Fruit fly (Drosophila melanogaster) whole organism, prepupa: ENCODE data around the gene Acat2.
A peak's percentile ranks its signal among the peaks of the same experiment; 100 is the strongest.

Experiments
- Blimp-1 ChIP-seq: fragments of 200-800 bp; sonication (Bioruptor generic); optimal IDR thresholded peaks from 3 replicates; lab custom pipeline; 2017; ENCODE audit warnings: missing biosample characterization, missing genetic modification characterization, mild to moderate bottlenecking, moderate library complexity, missing genetic modification reagents
- CG10631 ChIP-seq: fragments of 200-800 bp; sonication (Bioruptor generic); optimal IDR thresholded peaks from 2 replicates; lab custom pipeline; 2016; ENCODE audit warnings: missing biosample characterization, missing genetic modification characterization
- CG11762 ChIP-seq: fragments of 200-800 bp; sonication (Bioruptor generic); optimal IDR thresholded peaks from 3 replicates; lab custom pipeline; 2016; ENCODE audit warnings: missing biosample characterization, missing genetic modification characterization; ENCODE audit not compliant: insufficient read depth
- CG11902 ChIP-seq: fragments of 200-800 bp; sonication (Bioruptor generic); optimal IDR thresholded peaks from 3 replicates; lab custom pipeline; 2016; ENCODE audit warnings: missing biosample characterization, missing genetic modification characterization
- CG15336 ChIP-seq: fragments of 200-800 bp; sonication (Bioruptor generic); IDR thresholded peaks from 2 replicates; pipeline ENCODE4 v1.3.6; 2022; ENCODE audit warnings: missing biosample characterization, missing genetic modification characterization
- CG1621 ChIP-seq: fragments of 200-800 bp; sonication (Bioruptor generic); optimal IDR thresholded peaks from 3 replicates; lab custom pipeline; 2018; ENCODE audit warnings: missing biosample characterization, mild to moderate bottlenecking, missing genetic modification characterization
- CG16779 ChIP-seq: fragments of 200-800 bp; sonication (Bioruptor generic); optimal IDR thresholded peaks from 3 replicates; lab custom pipeline; 2017; ENCODE audit warnings: missing biosample characterization, mild to moderate bottlenecking, missing genetic modification characterization
- CG31627 ChIP-seq: fragments of 200-800 bp; sonication (Bioruptor generic); optimal IDR thresholded peaks from 3 replicates; lab custom pipeline; 2016; ENCODE audit warnings: missing biosample characterization, missing genetic modification characterization
- CG32006 ChIP-seq: fragments of 200-800 bp; sonication (Bioruptor generic); optimal IDR thresholded peaks from 3 replicates; lab custom pipeline; 2017; ENCODE audit warnings: missing biosample characterization, mild to moderate bottlenecking, missing genetic modification characterization
- CG34406 ChIP-seq: fragments of 200-800 bp; sonication (Bioruptor generic); optimal IDR thresholded peaks from 3 replicates; lab custom pipeline; 2016; ENCODE audit warnings: missing biosample characterization, missing genetic modification characterization
- CG6163 ChIP-seq: fragments of 200-800 bp; sonication (Bioruptor generic); IDR thresholded peaks from 3 replicates; pipeline ENCODE4 v1.3.6; 2022; ENCODE audit warnings: missing biosample characterization, missing genetic modification characterization
- CG6808 ChIP-seq: fragments of 200-800 bp; sonication (Bioruptor generic); optimal IDR thresholded peaks from 3 replicates; lab custom pipeline; 2017; ENCODE audit warnings: missing biosample characterization, missing genetic modification characterization, mild to moderate bottlenecking, moderate library complexity, missing genetic modification reagents
- CG6854 ChIP-seq: fragments of 200-800 bp; sonication (Bioruptor generic); optimal IDR thresholded peaks from 2 replicates; lab custom pipeline; 2017; ENCODE audit warnings: missing biosample characterization, mild to moderate bottlenecking, missing genetic modification characterization
- CG7368 ChIP-seq: fragments of 200-800 bp; sonication (Bioruptor generic); optimal IDR thresholded peaks from 3 replicates; lab custom pipeline; 2016; ENCODE audit warnings: missing biosample characterization, missing genetic modification characterization
- CG8119 ChIP-seq: fragments of 200-800 bp; sonication (Bioruptor generic); IDR thresholded peaks from 3 replicates; pipeline ENCODE4 v1.3.6; 2022; ENCODE audit warnings: missing biosample characterization, missing genetic modification characterization
- CG9139 ChIP-seq: fragments of 200-800 bp; sonication (Bioruptor generic); optimal IDR thresholded peaks from 3 replicates; lab custom pipeline; 2017; ENCODE audit warnings: missing biosample characterization, mild to moderate bottlenecking, missing genetic modification characterization
- Eip75B ChIP-seq: fragments of 200-800 bp; sonication (Bioruptor generic); optimal IDR thresholded peaks from 3 replicates; lab custom pipeline; 2016; ENCODE audit warnings: missing biosample characterization, missing genetic modification characterization
- Eip78C ChIP-seq: fragments of 200-800 bp; sonication (Bioruptor generic); peaks from one replicate; lab custom pipeline; 2016; ENCODE audit warnings: missing biosample characterization, missing genetic modification characterization
- Eip93F ChIP-seq: fragments of 200-800 bp; sonication (Bioruptor generic); optimal IDR thresholded peaks from 2 replicates; lab custom pipeline; 2016; ENCODE audit warnings: missing biosample characterization, mild to moderate bottlenecking, missing genetic modification characterization
- Ets96B ChIP-seq: fragments of 200-800 bp; optimal IDR thresholded peaks from 2 replicates; lab custom pipeline; 2019; ENCODE audit warnings: missing biosample characterization, mild to moderate bottlenecking, missing genetic modification characterization, moderate library complexity
- Hr4 ChIP-seq: fragments of 200-800 bp; sonication (Bioruptor generic); optimal IDR thresholded peaks from 3 replicates; lab custom pipeline; 2016; ENCODE audit warnings: missing biosample characterization, missing genetic modification characterization
- Lpt ChIP-seq: fragments of 200-800 bp; sonication (Bioruptor generic); optimal IDR thresholded peaks from 3 replicates; lab custom pipeline; 2016; ENCODE audit warnings: missing biosample characterization, missing genetic modification characterization
- OdsH ChIP-seq: fragments of 200-800 bp; sonication (Bioruptor generic); optimal IDR thresholded peaks from 3 replicates; lab custom pipeline; 2016; ENCODE audit warnings: missing biosample characterization, missing genetic modification characterization
- Smox ChIP-seq: fragments of 200-800 bp; sonication (Bioruptor generic); optimal IDR thresholded peaks from 3 replicates; lab custom pipeline; 2016; ENCODE audit warnings: missing biosample characterization, missing genetic modification characterization
- Sox102F ChIP-seq: fragments of 200-800 bp; sonication (Bioruptor generic); optimal IDR thresholded peaks from 2 replicates; lab custom pipeline; 2016; ENCODE audit warnings: missing biosample characterization, mild to moderate bottlenecking, missing genetic modification characterization
- Sox14 ChIP-seq: fragments of 200-800 bp; sonication (Bioruptor generic); optimal IDR thresholded peaks from 3 replicates; lab custom pipeline; 2016; ENCODE audit warnings: missing biosample characterization, missing genetic modification characterization
- achi ChIP-seq: fragments of 200-800 bp; sonication (Bioruptor generic); optimal IDR thresholded peaks from 3 replicates; lab custom pipeline; 2016; ENCODE audit warnings: missing biosample characterization, missing genetic modification characterization
- cyc ChIP-seq: fragments of 200-800 bp; sonication (Bioruptor generic); optimal IDR thresholded peaks from 3 replicates; lab custom pipeline; 2016; ENCODE audit warnings: missing biosample characterization, missing genetic modification characterization
- dsx ChIP-seq: fragments of 200-800 bp; optimal IDR thresholded peaks from 3 replicates; lab custom pipeline; 2019; ENCODE audit warnings: missing biosample characterization, mild to moderate bottlenecking, missing genetic modification characterization, moderate library complexity; ENCODE audit not compliant: poor library complexity, severe bottlenecking
- eg ChIP-seq: fragments of 200-800 bp; sonication (Bioruptor generic); IDR thresholded peaks from 3 replicates; pipeline ENCODE4 v1.3.6; 2022; ENCODE audit warnings: missing biosample characterization, missing genetic modification characterization
- esn ChIP-seq: fragments of 200-800 bp; sonication (Bioruptor generic); optimal IDR thresholded peaks from 2 replicates; lab custom pipeline; 2016; ENCODE audit warnings: missing biosample characterization, mild to moderate bottlenecking, missing genetic modification characterization, moderate library complexity
- fd59A ChIP-seq: fragments of 200-800 bp; sonication (Bioruptor generic); optimal IDR thresholded peaks from 2 replicates; lab custom pipeline; 2017; ENCODE audit warnings: missing biosample characterization, mild to moderate bottlenecking, missing genetic modification characterization, missing genetic modification reagents
- fd85E ChIP-seq: fragments of 200-800 bp; sonication (Bioruptor generic); optimal IDR thresholded peaks from 3 replicates; lab custom pipeline; 2016; ENCODE audit warnings: missing biosample characterization, missing genetic modification characterization
- lz ChIP-seq: fragments of 200-800 bp; sonication (Bioruptor generic); optimal IDR thresholded peaks from 3 replicates; lab custom pipeline; 2016; ENCODE audit warnings: missing biosample characterization, missing genetic modification characterization
- net ChIP-seq: fragments of 200-800 bp; sonication (Bioruptor generic); optimal IDR thresholded peaks from 3 replicates; lab custom pipeline; 2016; ENCODE audit warnings: missing biosample characterization, missing genetic modification characterization
- pdm3 ChIP-seq: fragments of 200-800 bp; sonication (Bioruptor generic); optimal IDR thresholded peaks from 3 replicates; lab custom pipeline; 2016; ENCODE audit warnings: missing biosample characterization, missing genetic modification characterization
- salr ChIP-seq, 2 experiments: fragments of 200-800 bp; sonication (Bioruptor generic); optimal IDR thresholded peaks; 3 replicates each; lab custom pipeline; 2016 to 2018; ENCODE audit warnings: missing biosample characterization in 2 of 2, missing genetic modification characterization in 2 of 2, mild to moderate bottlenecking in 1 of 2
- spab ChIP-seq: fragments of 200-800 bp; sonication (Bioruptor generic); optimal IDR thresholded peaks from 2 replicates; lab custom pipeline; 2017; ENCODE audit warnings: missing biosample characterization, mild to moderate bottlenecking, missing genetic modification characterization, missing genetic modification reagents
- ss ChIP-seq, 2 experiments: fragments of 200-800 bp; sonication (Bioruptor generic); optimal IDR thresholded peaks; 2 replicates in 1 of 2; 3 replicates in 1 of 2; lab custom pipeline; 2017 to 2018; ENCODE audit warnings: mild to moderate bottlenecking in 2 of 2, missing biosample characterization in 2 of 2, missing genetic modification characterization in 2 of 2, moderate library complexity in 1 of 2
- svp ChIP-seq: fragments of 200-800 bp; sonication (Bioruptor generic); peaks from one replicate; lab custom pipeline; 2016; ENCODE audit warnings: missing biosample characterization, missing genetic modification characterization
- topi ChIP-seq: fragments of 200-800 bp; sonication (Bioruptor generic); optimal IDR thresholded peaks from 3 replicates; lab custom pipeline; 2016; ENCODE audit warnings: missing biosample characterization, missing genetic modification characterization
- vri ChIP-seq: fragments of 200-800 bp; sonication (Bioruptor generic); optimal IDR thresholded peaks from 3 replicates; lab custom pipeline; 2016; ENCODE audit warnings: missing biosample characterization, mild to moderate bottlenecking, missing genetic modification characterization

The Acat2 gene

DNA sequence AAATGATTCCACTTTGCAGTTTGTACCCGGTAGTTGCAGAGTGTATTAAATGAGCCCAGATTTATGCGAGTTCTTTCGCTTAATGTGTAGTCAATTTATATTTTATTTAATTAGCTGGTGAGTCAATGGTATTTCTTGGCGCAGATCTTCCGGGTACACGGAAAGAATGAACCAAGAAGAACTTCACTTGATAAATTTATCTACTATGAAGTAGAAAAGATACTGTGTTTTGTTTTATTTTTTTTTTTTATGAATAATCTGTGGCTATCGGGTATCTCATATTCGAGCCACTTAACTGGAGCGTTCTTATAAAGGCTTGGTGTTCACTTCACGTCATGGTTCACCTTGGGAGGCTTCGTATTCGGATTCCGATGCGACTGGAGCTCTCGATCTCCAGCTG is 37.7 kb upstream of the Acat2 start (continued):
- TF ChIP-seq salr (GFP tag; optimal IDR thresholded peaks at IDR 0.05; lab: Kevin White, UChicago) (peak in 1 of 2 experiments; percentile 5), esn (GFP tag; lab: Kevin White, UChicago) (peak; percentile 62), CG34406 (no peak), CG16779 (tag; lab: Kevin White, UChicago) (no peak), Lpt (GFP tag; lab: Kevin White, UChicago) (no peak), CG9139 (no peak), OdsH (peak; percentile 44), Ets96B (no peak), spab (GFP tag; lab: Kevin White, UChicago) (no peak), topi (GFP tag; lab: Kevin White, UChicago) (peak; percentile 72), Sox14 (peak; percentile 26), CG7368 (GFP tag; lab: Kevin White, UChicago) (no peak), fd85E (GFP tag; lab: Kevin White, UChicago) (no peak), CG10631 (GFP tag; lab: Kevin White, UChicago) (peak; percentile 56), Sox102F (peak; percentile 40), Smox (GFP tag; lab: Kevin White, UChicago) (peak; percentile 57), svp (GFP tag; lab: Kevin White, UChicago) (peak; percentile 89), fd59A (no peak), CG6808 (GFP tag; lab: Kevin White, UChicago) (no peak), pdm3 (GFP tag; lab: Kevin White, UChicago) (peak; percentile 36), lz (GFP tag; lab: Kevin White, UChicago) (peak; percentile 52), ss (GFP tag; optimal IDR thresholded peaks at IDR 0.05; lab: Kevin White, UChicago) (peak in 1 of 2 experiments; percentile 10), cyc (GFP tag; lab: Kevin White, UChicago) (peak; percentile 27), CG8119 (GFP tag; lab: Robert Waterston, UW) (no peak)

DNA sequence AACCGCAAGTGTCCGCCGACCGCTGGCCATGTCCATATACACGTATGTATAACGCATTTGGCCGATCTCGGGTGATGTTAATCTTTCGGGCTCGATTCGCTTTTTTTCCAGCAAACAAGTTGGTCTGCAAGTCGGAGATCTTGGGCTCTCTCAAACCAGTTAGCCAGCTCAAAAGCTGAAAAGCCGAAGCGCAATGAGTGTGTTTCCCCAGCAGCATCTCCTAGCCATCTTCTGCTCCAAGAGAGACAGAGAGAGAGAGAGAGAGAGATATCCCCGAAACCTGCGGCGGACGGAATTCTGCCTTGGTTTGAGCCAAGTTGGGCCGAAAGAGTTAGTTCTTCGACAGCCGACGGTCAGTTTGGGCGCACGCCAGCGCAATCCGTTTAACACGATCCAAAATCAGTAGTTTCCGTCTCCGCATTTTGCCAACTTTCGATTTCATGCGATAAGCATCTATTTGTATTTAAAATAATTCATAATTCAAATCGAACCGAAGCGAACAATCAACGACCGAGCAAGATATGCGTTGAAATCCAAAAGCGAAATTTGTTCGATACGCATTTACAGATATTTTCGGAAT is 37.2 kb upstream of the Acat2 start:
- peak; percentile 16 for TF ChIP-seq CG1621 (tag; lab: Kevin White, UChicago)
- TF ChIP-seq CG15336 (GFP tag; lab: Robert Waterston, UW), result peak; percentile 14; the same call in 1 of the 2 replicates
- no peak for TF ChIP-seq CG11902
- TF ChIP-seq OdsH, result no peak
- peak; percentile 82 for TF ChIP-seq Blimp-1 (GFP tag; lab: Kevin White, UChicago)
- TF ChIP-seq CG6854 (GFP tag; lab: Kevin White, UChicago), result peak; percentile 14
- 0 out of 3 replicates have a peak, but pooled peaks have one; percentile 35 for TF ChIP-seq eg (GFP tag; lab: Robert Waterston, UW)

dm6 chr3L:1269013-1269412 is 33.7 kb upstream of the Acat2 start:
- TF ChIP-seq CG11762 (GFP tag; lab: Kevin White, UChicago) (no peak), net (GFP tag; lab: Kevin White, UChicago) (no peak), CG1621 (tag; lab: Kevin White, UChicago) (peak; percentile 74), cyc (GFP tag; lab: Kevin White, UChicago) (no peak), svp (GFP tag; lab: Kevin White, UChicago) (peak; percentile 13), salr (GFP tag; optimal IDR thresholded peaks at IDR 0.05; lab: Kevin White, UChicago) (no peak), spab (GFP tag; lab: Kevin White, UChicago) (no peak), CG9139 (no peak), dsx (GFP tag; lab: Kevin White, UChicago) (peak; percentile 18), OdsH (no peak), CG15336 (GFP tag; lab: Robert Waterston, UW) (no peak; the same call in 1 of the 2 replicates), achi (GFP tag; lab: Kevin White, UChicago) (no peak), Eip93F (GFP tag; lab: Kevin White, UChicago) (no peak), Hr4 (GFP tag; lab: Kevin White, UChicago) (no peak), CG31627 (GFP tag; lab: Kevin White, UChicago) (no peak), Eip78C (GFP tag; lab: Kevin White, UChicago) (peak; percentile 25), Eip75B (GFP tag; lab: Kevin White, UChicago) (peak; percentile 72), CG34406 (no peak), CG6163 (GFP tag; lab: Robert Waterston, UW) (no peak), Smox (GFP tag; lab: Kevin White, UChicago) (no peak), vri (GFP tag; lab: Kevin White, UChicago) (no peak), CG32006 (GFP tag; lab: Kevin White, UChicago) (peak; percentile 1)
- TF ChIP-seq, all 60 proteins: peak for 6
